Worm (Caenorhabditis elegans) whole organism, L4/young adult: ENCODE data around the gene srz-75.

Experiments
- W03F9.2 ChIP-seq: fragments of 150-350 bp; optimal IDR thresholded peaks from 2 replicates; lab custom pipeline; 2014; ENCODE audit warnings: missing biosample characterization, missing genetic modification characterization
- him-1 ChIP-seq: sonication (generic microtip); optimal IDR thresholded peaks from 2 replicates; lab custom pipeline; 2016; ENCODE audit warnings: missing genotype, missing genetic modification reagents, missing genetic modification characterization, missing compliant biosample characterization

- TF ChIP-seq W03F9.2 (tag; lab: Kevin White, UChicago) (no peak), him-1 (no peak)
These were observed 39.9 kb upstream of the srz-75 start for ce11 chrIV:16330508-16330907.
